Worm (Caenorhabditis elegans) whole organism, L4 larva: ENCODE measurements around the gene W06H8.2.

Source experiments
- D1046.2 ChIP-seq: fragments of 200-800 bp; sonication (Bioruptor generic); IDR thresholded peaks from 2 replicates; pipeline ENCODE4 v1.3.6; 2022; ENCODE audit warnings: missing genetic modification characterization, missing compliant biosample characterization
- F37D6.2 ChIP-seq: sonication (generic microtip); optimal IDR thresholded peaks from 2 replicates; lab custom pipeline; 2016; ENCODE audit warnings: mild to moderate bottlenecking, missing genetic modification characterization, missing compliant biosample characterization
- F44E2.7 ChIP-seq: fragments of 200-800 bp; sonication (Bioruptor generic); IDR thresholded peaks from 2 replicates; pipeline ENCODE4 v2.1.2; 2022; ENCODE audit warnings: missing genetic modification characterization, missing compliant biosample characterization
- F49E8.2 ChIP-seq: sonication (generic microtip); optimal IDR thresholded peaks from 2 replicates; lab custom pipeline; 2016; ENCODE audit warnings: missing compliant biosample characterization, mild to moderate bottlenecking, missing genetic modification characterization, borderline replicate concordance
- T26A8.4 ChIP-seq: fragments of 200-800 bp; sonication (Bioruptor generic); IDR thresholded peaks from 2 replicates; pipeline ENCODE4 v1.3.6; 2022; ENCODE audit warnings: missing genetic modification characterization, missing compliant biosample characterization
- Y75B8A.6 ChIP-seq: fragments of 200-800 bp; sonication (Bioruptor generic); IDR thresholded peaks from 2 replicates; pipeline ENCODE4 v1.3.6; 2022; ENCODE audit warnings: missing genetic modification reagents, missing genetic modification characterization, missing compliant biosample characterization
- ZK337.2 ChIP-seq: fragments of 200-800 bp; sonication (Bioruptor generic); IDR thresholded peaks from 2 replicates; pipeline ENCODE4 v1.3.6; 2022; ENCODE audit warnings: missing genetic modification reagents, missing genetic modification characterization, missing compliant biosample characterization
- ZK546.5 ChIP-seq, 2 experiments: sonication (generic microtip); optimal IDR thresholded peaks; 2 replicates each; lab custom pipeline; 2017; ENCODE audit warnings: missing biosample characterization in 2 of 2, missing genetic modification characterization in 2 of 2
- aha-1 ChIP-seq: fragments of 150-350 bp; peaks from one replicate; lab custom pipeline; 2014; ENCODE audit warnings: missing biosample characterization, missing genetic modification characterization
- ama-1 ChIP-seq: fragments of 150-350 bp; optimal IDR thresholded peaks from 2 replicates; lab custom pipeline; 2014; ENCODE audit warnings: inconsistent platforms, mixed read lengths
- attf-4 ChIP-seq: sonication (generic microtip); optimal IDR thresholded peaks from 3 replicates; lab custom pipeline; 2017; ENCODE audit warnings: missing biosample characterization, missing genetic modification characterization
- ceh-62 ChIP-seq: sonication (generic microtip); optimal IDR thresholded peaks from 2 replicates; lab custom pipeline; 2017; ENCODE audit warnings: missing biosample characterization, missing genetic modification characterization
- daf-16 ChIP-seq, 3 experiments: sonication (generic microtip); optimal IDR thresholded peaks; 2 replicates each; lab custom pipeline; 2016 to 2017; ENCODE audit warnings: missing genetic modification characterization in 3 of 3, missing genetic modification reagents in 3 of 3, mild to moderate bottlenecking in 2 of 3, missing compliant biosample characterization in 2 of 3, missing biosample characterization in 1 of 3, moderate library complexity in 1 of 3
- dmd-6 ChIP-seq: fragments of 200-800 bp; sonication (Bioruptor generic); IDR thresholded peaks from 2 replicates; pipeline ENCODE4 v1.3.6; 2022; ENCODE audit warnings: missing genetic modification reagents, missing genetic modification characterization, missing compliant biosample characterization
- dmd-9 ChIP-seq: fragments of 200-800 bp; sonication (Bioruptor generic); IDR thresholded peaks from 2 replicates; pipeline ENCODE4 v1.3.6; 2022; ENCODE audit warnings: missing genetic modification reagents, missing genetic modification characterization, missing compliant biosample characterization
- dpl-1 ChIP-seq: fragments of 150-350 bp; optimal IDR thresholded peaks from 2 replicates; lab custom pipeline; 2014; ENCODE audit warnings: missing biosample characterization, missing genetic modification reagents, missing genetic modification characterization
- duxl-1 ChIP-seq: sonication (generic microtip); optimal IDR thresholded peaks from 2 replicates; lab custom pipeline; 2016; ENCODE audit warnings: mild to moderate bottlenecking, missing genetic modification characterization, moderate library complexity, missing compliant biosample characterization; ENCODE audit not compliant: poor library complexity
- dve-1 ChIP-seq: sonication (generic microtip); optimal IDR thresholded peaks from 2 replicates; lab custom pipeline; 2017; ENCODE audit warnings: antibody characterized with exemption, mild to moderate bottlenecking, missing genetic modification characterization, missing compliant biosample characterization; ENCODE audit not compliant: insufficient read depth
- fkh-10 ChIP-seq: fragments of 150-350 bp; optimal IDR thresholded peaks from 2 replicates; lab custom pipeline; 2014; ENCODE audit warnings: missing biosample characterization, missing genetic modification reagents, missing genetic modification characterization
- fos-1 ChIP-seq: fragments of 150-350 bp; optimal IDR thresholded peaks from 2 replicates; lab custom pipeline; 2014; ENCODE audit warnings: missing biosample characterization, missing genetic modification characterization
- gei-8 ChIP-seq: fragments of 200-800 bp; sonication (Bioruptor generic); optimal IDR thresholded peaks from 2 replicates; lab custom pipeline; 2018; ENCODE audit warnings: mild to moderate bottlenecking, missing genetic modification characterization, missing compliant biosample characterization
- hmg-1.1 ChIP-seq: fragments of 200-800 bp; sonication (Bioruptor generic); IDR thresholded peaks from 2 replicates; pipeline ENCODE4 v1.3.6; 2022; ENCODE audit warnings: missing genetic modification reagents, missing genetic modification characterization, missing compliant biosample characterization
- lin-15B ChIP-seq: fragments of 150-350 bp; sonication (generic microtip); optimal IDR thresholded peaks from 3 replicates; lab custom pipeline; 2014; ENCODE audit warnings: missing biosample characterization, missing genetic modification characterization
- lin-38 ChIP-seq: fragments of 200-800 bp; sonication (Bioruptor generic); IDR thresholded peaks from 2 replicates; pipeline ENCODE4 v1.3.6; 2022; ENCODE audit warnings: missing genetic modification reagents, missing genetic modification characterization, missing compliant biosample characterization
- madf-5 ChIP-seq, 2 experiments: fragments of 200-800 bp; sonication (Bioruptor generic); IDR thresholded peaks; 2 replicates each; pipeline ENCODE4 v1.3.6; 2022; ENCODE audit warnings: missing compliant biosample characterization in 2 of 2, missing genetic modification characterization in 2 of 2
- mdt-29 ChIP-seq: fragments of 200-800 bp; sonication (Bioruptor generic); IDR thresholded peaks from 2 replicates; pipeline ENCODE4 v1.3.6; 2022; ENCODE audit warnings: missing genetic modification reagents, missing genetic modification characterization, missing compliant biosample characterization
- mep-1 ChIP-seq: fragments of 150-350 bp; sonication (generic microtip); optimal IDR thresholded peaks from 3 replicates; lab custom pipeline; 2014; ENCODE audit warnings: missing biosample characterization, missing genetic modification characterization
- mes-2 ChIP-seq: sonication (generic microtip); optimal IDR thresholded peaks from 2 replicates; lab custom pipeline; 2016; ENCODE audit warnings: missing genotype, mild to moderate bottlenecking, missing genetic modification characterization, missing compliant biosample characterization; ENCODE audit not compliant: poor library complexity, severe bottlenecking
- nhr-10 ChIP-seq: fragments of 150-350 bp; optimal IDR thresholded peaks from 2 replicates; lab custom pipeline; 2014; ENCODE audit warnings: missing biosample characterization, missing genetic modification characterization
- nhr-25 ChIP-seq: sonication (generic microtip); optimal IDR thresholded peaks from 2 replicates; lab custom pipeline; 2017; ENCODE audit warnings: missing genetic modification characterization, mild to moderate bottlenecking, missing compliant biosample characterization, antibody characterized with exemption, moderate library complexity, borderline replicate concordance; ENCODE audit not compliant: insufficient read depth
- nhr-28 ChIP-seq: fragments of 150-350 bp; optimal IDR thresholded peaks from 2 replicates; lab custom pipeline; 2014; ENCODE audit warnings: missing biosample characterization, missing genetic modification characterization
- nhr-41 ChIP-seq: fragments of 200-800 bp; sonication (Bioruptor generic); IDR thresholded peaks from 2 replicates; pipeline ENCODE4 v1.3.6; 2022; ENCODE audit warnings: missing genetic modification reagents, missing genetic modification characterization, missing compliant biosample characterization
- nhr-42 ChIP-seq: fragments of 200-800 bp; sonication (Bioruptor generic); IDR thresholded peaks from 2 replicates; pipeline ENCODE4 v1.3.6; 2022; ENCODE audit warnings: missing genetic modification characterization, missing compliant biosample characterization
- nhr-48 ChIP-seq: sonication (generic microtip); optimal IDR thresholded peaks from 2 replicates; lab custom pipeline; 2016; ENCODE audit warnings: mild to moderate bottlenecking, missing genetic modification characterization, missing compliant biosample characterization
- nhr-6 ChIP-seq: fragments of 150-350 bp; optimal IDR thresholded peaks from 2 replicates; lab custom pipeline; 2014; ENCODE audit warnings: missing biosample characterization, missing genetic modification characterization
- nhr-77 ChIP-seq: fragments of 150-350 bp; optimal IDR thresholded peaks from 2 replicates; lab custom pipeline; 2014; ENCODE audit warnings: missing biosample characterization, missing genetic modification characterization
- saeg-2 ChIP-seq: fragments of 200-800 bp; sonication (Bioruptor generic); IDR thresholded peaks from 2 replicates; pipeline ENCODE4 v1.3.6; 2022; ENCODE audit warnings: missing genetic modification reagents, missing genetic modification characterization, missing compliant biosample characterization
- set-16 ChIP-seq: fragments of 200-800 bp; sonication (Bioruptor generic); IDR thresholded peaks from 2 replicates; pipeline ENCODE4 v1.3.6; 2022; ENCODE audit warnings: missing genetic modification reagents, missing genetic modification characterization, missing compliant biosample characterization
- snpc-1.2 ChIP-seq: fragments of 200-800 bp; sonication (Bioruptor generic); IDR thresholded peaks from 2 replicates; pipeline ENCODE4 v1.3.6; 2022; ENCODE audit warnings: missing genetic modification reagents, missing genetic modification characterization, missing compliant biosample characterization
- spr-3 ChIP-seq: fragments of 200-800 bp; sonication (Bioruptor generic); optimal IDR thresholded peaks from 2 replicates; lab custom pipeline; 2018; ENCODE audit warnings: mild to moderate bottlenecking, missing genetic modification characterization, missing compliant biosample characterization
- tag-97 ChIP-seq: fragments of 200-800 bp; sonication (Bioruptor generic); IDR thresholded peaks from 2 replicates; pipeline ENCODE4 v1.3.6; 2022; ENCODE audit warnings: missing genetic modification characterization, missing compliant biosample characterization
- unc-62 ChIP-seq, 3 experiments: fragments of 150-350 bp in 1 of 3; sonication (generic microtip); optimal IDR thresholded peaks in 2 of 3; peaks in 1 of 3; 1 replicate in 1 of 3; 2 replicates in 2 of 3; lab custom pipeline; 2014 to 2017; ENCODE audit warnings: missing biosample characterization in 3 of 3, missing genetic modification characterization in 3 of 3, missing genetic modification reagents in 3 of 3, missing genotype in 1 of 3
- vab-7 ChIP-seq: fragments of 200-800 bp; sonication (Bioruptor generic); IDR thresholded peaks from 2 replicates; pipeline ENCODE4 v1.3.6; 2022; ENCODE audit warnings: missing genetic modification reagents, missing genetic modification characterization, missing compliant biosample characterization
- zfp-2 ChIP-seq: sonication (generic microtip); optimal IDR thresholded peaks from 2 replicates; lab custom pipeline; 2016; ENCODE audit warnings: mild to moderate bottlenecking, missing genetic modification characterization, missing compliant biosample characterization
- zip-2 ChIP-seq: fragments of 150-350 bp; optimal IDR thresholded peaks from 2 replicates; lab custom pipeline; 2014; ENCODE audit warnings: missing biosample characterization, missing genetic modification characterization

Gene W06H8.2

DNA sequence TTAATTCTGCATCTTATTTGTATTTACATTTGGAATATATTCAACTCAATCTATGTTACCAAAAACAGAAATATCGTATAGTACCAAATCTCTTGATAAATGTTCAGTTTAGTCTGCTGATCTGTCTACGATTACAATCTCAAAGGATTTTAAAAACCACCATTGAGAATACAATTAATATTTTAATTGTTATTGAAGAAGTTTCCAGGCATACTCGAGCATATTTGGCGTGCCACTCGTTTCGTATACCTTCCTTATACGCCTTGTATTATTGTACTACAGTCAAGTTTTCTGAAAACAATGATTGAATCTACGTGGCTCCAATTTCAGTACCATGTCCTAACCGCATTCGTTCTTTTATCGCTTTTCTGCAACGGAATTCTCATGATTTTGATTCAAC lies 11.3 kb downstream of the W06H8.2 start, which contains the start of gene str-206:
TSS of gene str-206 (plus strand) at position 301 of the 400 bp plus-strand sequence.
- TF ChIP-seq daf-16 (GFP tag; optimal IDR thresholded peaks at IDR 0.05; lab: Kevin White, UChicago): no peak
- no peak for TF ChIP-seq daf-16 (tag; optimal IDR thresholded peaks at IDR 0.05; lab: Kevin White, UChicago)
- TF ChIP-seq hmg-1.1 (GFP tag; lab: Robert Waterston, UW): no peak
- no peak for TF ChIP-seq nhr-10 (tag; lab: Kevin White, UChicago)
- TF ChIP-seq nhr-6 (tag; lab: Kevin White, UChicago): no peak
- TF ChIP-seq nhr-77 (tag; lab: Kevin White, UChicago): no peak
- TF ChIP-seq nhr-28 (tag; lab: Kevin White, UChicago): no peak
- no peak for TF ChIP-seq dpl-1

DNA sequence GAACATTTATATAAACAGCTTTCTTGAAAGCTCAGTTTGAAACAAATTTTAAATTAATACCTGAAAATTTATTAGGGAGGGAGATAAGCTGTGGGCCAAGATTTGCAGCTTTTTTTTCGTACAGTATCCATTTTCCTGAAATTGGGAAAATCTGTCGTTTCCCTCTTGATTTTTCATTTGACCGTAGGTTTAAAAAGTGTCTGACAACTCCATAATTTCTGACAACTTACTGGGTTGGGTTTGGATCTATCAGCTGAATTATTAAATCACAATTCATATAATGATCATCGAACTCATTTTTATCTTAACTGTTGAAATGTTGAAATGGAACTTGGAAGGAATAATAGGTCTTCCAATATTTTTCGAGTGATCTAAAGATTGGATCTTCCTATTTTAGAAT lies 14.2 kb downstream of the W06H8.2 start:
- TF ChIP-seq ama-1 (lab: Kevin White, UChicago) (peak; percentile 20), dve-1 (tag; lab: Kevin White, UChicago) (peak; percentile 10), nhr-25 (tag; lab: Kevin White, UChicago) (peak; percentile 44), dmd-6 (GFP tag; lab: Robert Waterston, UW) (peak; percentile 18), saeg-2 (GFP tag; lab: Robert Waterston, UW) (no peak), vab-7 (no peak), attf-4 (tag; lab: Kevin White, UChicago) (no peak), T26A8.4 (peak; percentile 16; the same call in 1 of the 2 replicates), nhr-77 (tag; lab: Kevin White, UChicago) (peak; percentile 25), mes-2 (tag; lab: Kevin White, UChicago) (peak; percentile 5), unc-62 (GFP tag; optimal IDR thresholded peaks at IDR 0.05 in 1 of 2; lab: Kevin White, UChicago) (peak in 1 of 2 experiments; percentile 72), unc-62 (tag; optimal IDR thresholded peaks at IDR 0.05; lab: Kevin White, UChicago) (no peak), mep-1 (tag; lab: Kevin White, UChicago) (peak; percentile 41)

DNA sequence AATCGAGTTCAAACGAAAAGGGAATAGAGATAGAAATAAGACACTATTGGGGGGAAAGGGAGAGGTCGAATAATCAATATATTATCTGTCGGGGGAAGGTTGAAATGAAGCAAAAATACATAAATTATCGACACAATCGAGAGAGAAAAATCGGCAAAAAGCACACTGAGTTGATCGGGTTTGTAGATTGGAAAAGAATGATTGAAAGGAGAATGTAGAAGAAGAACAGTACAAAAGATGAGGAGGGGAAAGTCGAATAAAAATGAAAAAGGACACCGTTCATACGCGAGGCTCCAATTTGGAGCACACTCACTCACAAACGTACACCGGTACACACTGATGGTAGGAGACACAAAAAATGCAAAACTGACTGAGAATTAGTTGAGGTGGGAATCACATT lies 14.7 kb downstream of the W06H8.2 start:
- no peak; the same call in 1 of the 2 replicates for TF ChIP-seq nhr-41 (GFP tag; lab: Robert Waterston, UW)
- no peak for TF ChIP-seq spr-3
- no peak for TF ChIP-seq ceh-62
- TF ChIP-seq nhr-28 (tag; lab: Kevin White, UChicago): no peak
- peak; percentile 30 for TF ChIP-seq fos-1 (tag; lab: Kevin White, UChicago)
- TF ChIP-seq nhr-10 (tag; lab: Kevin White, UChicago): no peak
- TF ChIP-seq zfp-2 (tag; lab: Kevin White, UChicago): no peak
- no peak for TF ChIP-seq F49E8.2 (tag; lab: Kevin White, UChicago)
- TF ChIP-seq mdt-29 (GFP tag; lab: Robert Waterston, UW): no peak
- TF ChIP-seq ama-1 (lab: Kevin White, UChicago): peak; percentile 86
- no peak for TF ChIP-seq ZK546.5 (tag; optimal IDR thresholded peaks at IDR 0.05; lab: Kevin White, UChicago)
- no peak for TF ChIP-seq nhr-48 (tag; lab: Kevin White, UChicago)
- no peak for TF ChIP-seq D1046.2 (GFP tag; lab: Robert Waterston, UW)
- TF ChIP-seq lin-38: no peak
- TF ChIP-seq lin-15B (tag; lab: Kevin White, UChicago): no peak
- no peak for TF ChIP-seq tag-97
- TF ChIP-seq T26A8.4: no peak
- TF ChIP-seq dmd-6 (GFP tag; lab: Robert Waterston, UW): no peak
- TF ChIP-seq fkh-10: no peak
- TF ChIP-seq Y75B8A.6 (GFP tag; lab: Robert Waterston, UW): 0 out of 2 replicates have a peak, but pooled peaks have one; percentile 7
- TF ChIP-seq dmd-9 (GFP tag; lab: Robert Waterston, UW): no peak
- TF ChIP-seq snpc-1.2 (GFP tag; lab: Robert Waterston, UW): 0 out of 2 replicates have a peak, but pooled peaks have one; percentile 9
- TF ChIP-seq aha-1 (tag; lab: Kevin White, UChicago): peak; percentile 94
- no peak for TF ChIP-seq set-16 (GFP tag; lab: Robert Waterston, UW)
- peak; percentile 54 for TF ChIP-seq duxl-1 (tag; lab: Kevin White, UChicago)
- peak; percentile 44 for TF ChIP-seq gei-8 (GFP tag; lab: Kevin White, UChicago)
- no peak for TF ChIP-seq saeg-2 (GFP tag; lab: Robert Waterston, UW)
- TF ChIP-seq zip-2 (tag; lab: Kevin White, UChicago): no peak
- no peak for TF ChIP-seq madf-5 (GFP tag; IDR thresholded peaks at IDR 0.05; lab: Robert Waterston, UW)
- no peak for TF ChIP-seq dpl-1
- no peak for TF ChIP-seq F37D6.2
- no peak for TF ChIP-seq ZK337.2
- TF ChIP-seq nhr-6 (tag; lab: Kevin White, UChicago): no peak
- no peak for TF ChIP-seq F44E2.7 (GFP tag; lab: Robert Waterston, UW)
- no peak for TF ChIP-seq mep-1 (tag; lab: Kevin White, UChicago)
- TF ChIP-seq nhr-42: 0 out of 2 replicates have a peak, but pooled peaks have one; percentile 5
